Fruit fly (Drosophila melanogaster): Measurements from ENCODE around the gene Tsp86D.
A peak's percentile ranks its signal among the peaks of the same experiment; 100 is the strongest.

Gene Tsp86D

dm6 chr3R:10862773-10863445 is 5.6 kb upstream of the Tsp86D start, which contains the start of gene CG6574 (continued):
- TF ChIP-seq Trl (optimal IDR thresholded peaks at IDR 0.05): no peak
- TF ChIP-seq Trl (GFP tag; optimal IDR thresholded peaks at IDR 0.05): no peak
- TF ChIP-seq CG10431 (GFP tag; optimal IDR thresholded peaks at IDR 0.05): no peak
- TF ChIP-seq CG2875 (GFP tag; optimal IDR thresholded peaks at IDR 0.05): no peak
- no peak for TF ChIP-seq CG43689 (GFP tag; IDR thresholded peaks at IDR 0.05)
- no peak for TF ChIP-seq CG4820 (GFP tag; optimal IDR thresholded peaks at IDR 0.05)
- TF ChIP-seq B-H2 (GFP tag; optimal IDR thresholded peaks at IDR 0.05): no peak
- TF ChIP-seq dpn (GFP tag; optimal IDR thresholded peaks at IDR 0.05): no peak
- no peak for TF ChIP-seq CG18476 (GFP tag; optimal IDR thresholded peaks at IDR 0.05)
- TF ChIP-seq HLH54F (GFP tag; optimal IDR thresholded peaks at IDR 0.05): peak; percentile 6
- no peak for TF ChIP-seq pfk (GFP tag; optimal IDR thresholded peaks at IDR 0.05)
- no peak for TF ChIP-seq Deaf1 (tag; optimal IDR thresholded peaks at IDR 0.05)
- no peak for TF ChIP-seq Neu2 (GFP tag; optimal IDR thresholded peaks at IDR 0.05; ENCODE audit: borderline replicate concordance)
- no peak for TF ChIP-seq Mrtf (GFP tag; IDR thresholded peaks at IDR 0.05)
- TF ChIP-seq CG7271 (tag; optimal IDR thresholded peaks at IDR 0.05): no peak
- TF ChIP-seq E2f1 (GFP tag; IDR thresholded peaks at IDR 0.05): 0 out of 2 replicates have a peak, but pooled peaks have one; percentile 5
- no peak for TF ChIP-seq Ravus (GFP tag; IDR thresholded peaks at IDR 0.05)
- TF ChIP-seq CG7786 (GFP tag; optimal IDR thresholded peaks at IDR 0.05): no peak
- TF ChIP-seq caup (GFP tag; optimal IDR thresholded peaks at IDR 0.05; ENCODE audit: severe bottlenecking): no peak
- no peak; the same call in 1 of the 2 replicates for TF ChIP-seq onecut (GFP tag; IDR thresholded peaks at IDR 0.05)
- no peak for TF ChIP-seq sc (optimal IDR thresholded peaks at IDR 0.05)
- TF ChIP-seq sc (GFP tag; optimal IDR thresholded peaks at IDR 0.05): no peak
- TF ChIP-seq Sry-δ (GFP tag; optimal IDR thresholded peaks at IDR 0.05): no peak
- 0 out of 3 replicates have a peak, but pooled peaks have one; percentile 18 for TF ChIP-seq zfh1 (GFP tag; IDR thresholded peaks at IDR 0.05)
- no peak for TF ChIP-seq CG14014 (GFP tag; IDR thresholded peaks at IDR 0.05)
- TF ChIP-seq CG13894 (tag; optimal IDR thresholded peaks at IDR 0.05): no peak
- no peak for TF ChIP-seq CG12942 (GFP tag; optimal IDR thresholded peaks at IDR 0.05)
- peak; percentile 40; the same call in 1 of the 3 replicates for TF ChIP-seq ci (GFP tag; IDR thresholded peaks at IDR 0.05)
- no peak for TF ChIP-seq CG10654 (GFP tag; optimal IDR thresholded peaks at IDR 0.05)
- peak; percentile 2 for TF ChIP-seq wek (GFP tag; optimal IDR thresholded peaks at IDR 0.05)
- TF ChIP-seq CG30403 (GFP tag; optimal IDR thresholded peaks at IDR 0.05): no peak
- no peak for TF ChIP-seq peb (GFP tag; IDR thresholded peaks at IDR 0.05)
- TF ChIP-seq ap (GFP tag; IDR thresholded peaks at IDR 0.05): no peak
- TF ChIP-seq so (GFP tag; IDR thresholded peaks at IDR 0.05): no peak
- no peak for TF ChIP-seq CG8359 (GFP tag; optimal IDR thresholded peaks at IDR 0.05; ENCODE audit: borderline replicate concordance)
- TF ChIP-seq CG6175 (GFP tag; IDR thresholded peaks at IDR 0.05): no peak; the same call in 2 of the 3 replicates
- TF ChIP-seq CG6765 (GFP tag; optimal IDR thresholded peaks at IDR 0.05): no peak
- no peak for TF ChIP-seq CG17612 (GFP tag; IDR thresholded peaks at IDR 0.05)
- peak; percentile 28 for TF ChIP-seq CG18599 (GFP tag; optimal IDR thresholded peaks at IDR 0.05)
- no peak for TF ChIP-seq Ptx1 (GFP tag; IDR thresholded peaks at IDR 0.05)
- TF ChIP-seq gfzf (GFP tag; optimal IDR thresholded peaks at IDR 0.05): no peak
- TF ChIP-seq CG13123 (GFP tag; optimal IDR thresholded peaks at IDR 0.05): no peak
- no peak for TF ChIP-seq Sry-β (GFP tag; optimal IDR thresholded peaks at IDR 0.05)
- no peak for TF ChIP-seq bigmax (GFP tag; optimal IDR thresholded peaks at IDR 0.05)
- no peak for TF ChIP-seq CG11504 (tag; optimal IDR thresholded peaks at IDR 0.05)
- TF ChIP-seq NC2β (GFP tag; optimal IDR thresholded peaks at IDR 0.05): no peak
- TF ChIP-seq CG1233 (GFP tag; optimal IDR thresholded peaks at IDR 0.05): no peak
- TF ChIP-seq br (optimal IDR thresholded peaks at IDR 0.05): no peak
- no peak for TF ChIP-seq dimm (GFP tag; IDR thresholded peaks at IDR 0.05)
- no peak for TF ChIP-seq otp (GFP tag; IDR thresholded peaks at IDR 0.05)
- TF ChIP-seq CG16815 (GFP tag; optimal IDR thresholded peaks at IDR 0.05): no peak
- no peak for TF ChIP-seq CG15269 (tag; optimal IDR thresholded peaks at IDR 0.05)

Measured in whole organism, embryonic.